Fruit fly (Drosophila melanogaster) whole organism, embryonic: ENCODE results near the gene CG34267.
A peak's percentile ranks its signal among the peaks of the same experiment; 100 is the strongest.

Source experiments
- ATbp ChIP-seq: fragments of 200-800 bp; sonication (Bioruptor generic); optimal IDR thresholded peaks from 2 replicates; lab custom pipeline; 2017; ENCODE audit warnings: missing biosample characterization, mild to moderate bottlenecking, missing genetic modification characterization, missing genetic modification reagents
- BEAF-32 ChIP-seq: fragments of 200-800 bp; sonication (Bioruptor generic); optimal IDR thresholded peaks from 3 replicates; lab custom pipeline; 2017; ENCODE audit warnings: missing biosample characterization, missing genetic modification characterization, mild to moderate bottlenecking, moderate library complexity, missing genetic modification reagents
- BtbVII ChIP-seq: fragments of 200-800 bp; sonication (Bioruptor generic); optimal IDR thresholded peaks from 3 replicates; lab custom pipeline; 2017; ENCODE audit warnings: missing biosample characterization, mild to moderate bottlenecking, missing genetic modification characterization
- Bteb2 ChIP-seq: fragments of 200-800 bp; sonication (Bioruptor generic); optimal IDR thresholded peaks from 2 replicates; lab custom pipeline; 2016; ENCODE audit warnings: missing biosample characterization, missing genetic modification characterization
- CG11085 ChIP-seq: fragments of 200-800 bp; sonication (Bioruptor generic); IDR thresholded peaks from 2 replicates; pipeline ENCODE4 v1.3.6; 2022; ENCODE audit warnings: missing biosample characterization, missing genetic modification characterization
- CG11093 ChIP-seq: fragments of 200-800 bp; sonication (Bioruptor generic); IDR thresholded peaks from 3 replicates; pipeline ENCODE4 v1.3.6; 2022; ENCODE audit warnings: missing biosample characterization, missing genetic modification characterization
- CG15269 ChIP-seq: fragments of 200-800 bp; sonication (Bioruptor generic); optimal IDR thresholded peaks from 2 replicates; lab custom pipeline; 2018; ENCODE audit warnings: missing biosample characterization, mild to moderate bottlenecking, missing genetic modification characterization, moderate library complexity
- CG1647 ChIP-seq: fragments of 200-800 bp; sonication (Bioruptor generic); optimal IDR thresholded peaks from 3 replicates; lab custom pipeline; 2016; ENCODE audit warnings: missing biosample characterization, missing genetic modification characterization
- CG16815 ChIP-seq: fragments of 200-800 bp; sonication (Bioruptor generic); optimal IDR thresholded peaks from 3 replicates; lab custom pipeline; 2017; ENCODE audit warnings: missing biosample characterization, mild to moderate bottlenecking, missing genetic modification characterization
- CG17912 ChIP-seq: fragments of 200-800 bp; sonication (Bioruptor generic); optimal IDR thresholded peaks from 2 replicates; lab custom pipeline; 2018; ENCODE audit warnings: missing biosample characterization, mild to moderate bottlenecking, missing genetic modification characterization
- CG2199 ChIP-seq: fragments of 200-800 bp; sonication (Bioruptor generic); IDR thresholded peaks from 3 replicates; pipeline ENCODE4 v1.3.6; 2022; ENCODE audit warnings: missing biosample characterization, missing genetic modification characterization
- CG3065 ChIP-seq: fragments of 200-800 bp; sonication (Bioruptor generic); optimal IDR thresholded peaks from 2 replicates; lab custom pipeline; 2016; ENCODE audit warnings: missing biosample characterization, missing genetic modification characterization
- CG31224 ChIP-seq: fragments of 200-800 bp; sonication (Bioruptor generic); IDR thresholded peaks from 2 replicates; pipeline ENCODE4 v1.3.6; 2022; ENCODE audit warnings: missing biosample characterization, missing genetic modification characterization
- CG3847 ChIP-seq: fragments of 200-800 bp; sonication (Bioruptor generic); IDR thresholded peaks from 2 replicates; pipeline ENCODE4 v1.3.6; 2022; ENCODE audit warnings: missing biosample characterization, missing genetic modification characterization
- CG4617 ChIP-seq: fragments of 200-800 bp; sonication (Bioruptor generic); optimal IDR thresholded peaks from 3 replicates; lab custom pipeline; 2016; ENCODE audit warnings: missing biosample characterization, missing genetic modification characterization, borderline replicate concordance
- CG5180 ChIP-seq: fragments of 200-800 bp; sonication (Bioruptor generic); optimal IDR thresholded peaks from 3 replicates; lab custom pipeline; 2017; ENCODE audit warnings: missing biosample characterization, missing genetic modification characterization, mild to moderate bottlenecking, moderate library complexity, missing genetic modification reagents
- CG6683 ChIP-seq: fragments of 200-800 bp; sonication (Bioruptor generic); optimal IDR thresholded peaks from 2 replicates; lab custom pipeline; 2017; ENCODE audit warnings: missing biosample characterization, mild to moderate bottlenecking, missing genetic modification characterization, missing genetic modification reagents
- CG7745 ChIP-seq: fragments of 200-800 bp; sonication (Bioruptor generic); optimal IDR thresholded peaks from 2 replicates; lab custom pipeline; 2018; ENCODE audit warnings: missing biosample characterization, mild to moderate bottlenecking, missing genetic modification characterization, moderate library complexity
- CG9609 ChIP-seq: fragments of 200-800 bp; sonication (Bioruptor generic); optimal IDR thresholded peaks from 3 replicates; lab custom pipeline; 2016; ENCODE audit warnings: missing biosample characterization, missing genetic modification characterization
- CkIIα-i1 ChIP-seq: fragments of 200-800 bp; sonication (Bioruptor generic); IDR thresholded peaks from 2 replicates; pipeline ENCODE4 v1.3.6; 2022; ENCODE audit warnings: missing biosample characterization, missing genetic modification characterization
- Dek ChIP-seq: fragments of 200-800 bp; sonication (Bioruptor generic); optimal IDR thresholded peaks from 3 replicates; lab custom pipeline; 2019; ENCODE audit warnings: missing biosample characterization, mild to moderate bottlenecking, missing genetic modification characterization, moderate library complexity
- ERR ChIP-seq: fragments of 200-800 bp; sonication (Bioruptor generic); optimal IDR thresholded peaks from 2 replicates; lab custom pipeline; 2016; ENCODE audit warnings: missing biosample characterization, missing genetic modification characterization
- Fer2 ChIP-seq: fragments of 200-800 bp; sonication (Bioruptor generic); optimal IDR thresholded peaks from 2 replicates; lab custom pipeline; 2018; ENCODE audit warnings: missing biosample characterization, mild to moderate bottlenecking, missing genetic modification characterization, moderate library complexity
- Hey ChIP-seq: fragments of 200-800 bp; sonication (Bioruptor generic); optimal IDR thresholded peaks from 3 replicates; lab custom pipeline; 2018; ENCODE audit warnings: missing biosample characterization, mild to moderate bottlenecking, missing genetic modification characterization
- Hr3 ChIP-seq: fragments of 200-800 bp; sonication (Bioruptor generic); optimal IDR thresholded peaks from 3 replicates; lab custom pipeline; 2016; ENCODE audit warnings: missing biosample characterization, missing genetic modification characterization
- MBD-R2 ChIP-seq: fragments of 200-800 bp; sonication (Bioruptor generic); IDR thresholded peaks from 2 replicates; pipeline ENCODE4 v1.3.6; 2022; ENCODE audit warnings: missing biosample characterization, missing genetic modification characterization
- Max ChIP-seq: fragments of 200-800 bp; sonication (Bioruptor generic); optimal IDR thresholded peaks from 2 replicates; lab custom pipeline; 2016; ENCODE audit warnings: missing biosample characterization, mild to moderate bottlenecking, missing genetic modification characterization
- Meics ChIP-seq: fragments of 200-800 bp; sonication (Bioruptor generic); optimal IDR thresholded peaks from 2 replicates; lab custom pipeline; 2017; ENCODE audit warnings: missing biosample characterization, mild to moderate bottlenecking, missing genetic modification characterization
- Myb ChIP-seq: fragments of 200-800 bp; sonication (Bioruptor generic); optimal IDR thresholded peaks from 2 replicates; lab custom pipeline; 2016; ENCODE audit warnings: missing biosample characterization, missing genetic modification characterization
- Nf-YA ChIP-seq: fragments of 200-800 bp; sonication (Bioruptor generic); IDR thresholded peaks from 2 replicates; pipeline ENCODE4 v1.3.6; 2022; ENCODE audit warnings: missing biosample characterization, missing genetic modification characterization
- Usf ChIP-seq: fragments of 200-800 bp; sonication (Bioruptor generic); optimal IDR thresholded peaks from 2 replicates; lab custom pipeline; 2017; ENCODE audit warnings: missing genotype, missing biosample characterization, missing genetic modification characterization
- ac ChIP-seq: fragments of 200-800 bp; sonication (Bioruptor generic); optimal IDR thresholded peaks from 3 replicates; lab custom pipeline; 2017; ENCODE audit warnings: missing biosample characterization, mild to moderate bottlenecking, missing genetic modification characterization
- caup ChIP-seq: fragments of 200-800 bp; sonication (Bioruptor generic); optimal IDR thresholded peaks from 3 replicates; lab custom pipeline; 2017; ENCODE audit warnings: missing biosample characterization, mild to moderate bottlenecking, missing genetic modification characterization, moderate library complexity; ENCODE audit not compliant: severe bottlenecking
- dmrt11E ChIP-seq: fragments of 200-800 bp; sonication (Bioruptor generic); optimal IDR thresholded peaks from 3 replicates; lab custom pipeline; 2018; ENCODE audit warnings: missing biosample characterization, mild to moderate bottlenecking, missing genetic modification characterization, moderate library complexity
- fd3F ChIP-seq: fragments of 200-800 bp; sonication (Bioruptor generic); optimal IDR thresholded peaks from 2 replicates; lab custom pipeline; 2018; ENCODE audit warnings: missing biosample characterization, mild to moderate bottlenecking, missing genetic modification characterization, moderate library complexity
- fru ChIP-seq: fragments of >200 bp; optimal IDR thresholded peaks from 2 replicates; lab custom pipeline; 2017
- gsb-n ChIP-seq: fragments of 200-800 bp; sonication (Bioruptor generic); optimal IDR thresholded peaks from 3 replicates; lab custom pipeline; 2018; ENCODE audit warnings: missing biosample characterization, mild to moderate bottlenecking, missing genetic modification characterization
- h ChIP-seq: fragments of >200 bp; optimal IDR thresholded peaks from 2 replicates; lab custom pipeline; 2017
- lilli ChIP-seq: fragments of 200-800 bp; sonication (Bioruptor generic); optimal IDR thresholded peaks from 3 replicates; lab custom pipeline; 2016; ENCODE audit warnings: missing biosample characterization, missing genetic modification characterization
- mam ChIP-seq: fragments of 200-800 bp; sonication (Bioruptor generic); optimal IDR thresholded peaks from 3 replicates; lab custom pipeline; 2016; ENCODE audit warnings: missing biosample characterization, missing genetic modification characterization
- mirr ChIP-seq: fragments of 200-800 bp; sonication (Bioruptor generic); optimal IDR thresholded peaks from 3 replicates; lab custom pipeline; 2018; ENCODE audit warnings: missing biosample characterization, mild to moderate bottlenecking, missing genetic modification characterization
- nau ChIP-seq: fragments of 200-800 bp; sonication (Bioruptor generic); optimal IDR thresholded peaks from 3 replicates; lab custom pipeline; 2017; ENCODE audit warnings: missing biosample characterization, mild to moderate bottlenecking, missing genetic modification characterization, missing genetic modification reagents
- row ChIP-seq: fragments of 200-800 bp; sonication (Bioruptor generic); IDR thresholded peaks from 3 replicates; pipeline ENCODE4 v1.3.6; 2022; ENCODE audit warnings: missing biosample characterization, missing genetic modification characterization
- sens ChIP-seq: fragments of 200-800 bp; sonication (Bioruptor generic); peaks from one replicate; lab custom pipeline; 2016; ENCODE audit warnings: missing biosample characterization, missing genetic modification characterization
- sisA ChIP-seq: fragments of 200-800 bp; sonication (Bioruptor generic); IDR thresholded peaks from 2 replicates; pipeline ENCODE4 v1.3.6; 2022; ENCODE audit warnings: missing biosample characterization, missing genetic modification characterization
- slp2 ChIP-seq: fragments of 200-800 bp; sonication (Bioruptor generic); optimal IDR thresholded peaks from 2 replicates; lab custom pipeline; 2016; ENCODE audit warnings: missing biosample characterization, missing genetic modification characterization
- toy ChIP-seq: fragments of 200-800 bp; sonication (Bioruptor generic); IDR thresholded peaks from 2 replicates; pipeline ENCODE4 v1.3.6; 2022; ENCODE audit warnings: missing biosample characterization, missing genetic modification characterization
- tx ChIP-seq: fragments of 200-800 bp; sonication (Bioruptor generic); optimal IDR thresholded peaks from 2 replicates; lab custom pipeline; 2016; ENCODE audit warnings: missing biosample characterization, missing genetic modification characterization
- vnd ChIP-seq: fragments of 200-800 bp; sonication (Bioruptor generic); IDR thresholded peaks from 3 replicates; pipeline ENCODE4 v1.3.6; 2022; ENCODE audit warnings: missing biosample characterization, missing genetic modification characterization; ENCODE audit not compliant: partially characterized antibody
- wdn ChIP-seq: fragments of 200-800 bp; sonication (Bioruptor generic); IDR thresholded peaks from 2 replicates; pipeline ENCODE4 v1.3.6; 2022; ENCODE audit warnings: missing biosample characterization, missing genetic modification characterization
- wek ChIP-seq: fragments of 200-800 bp; sonication (Bioruptor generic); optimal IDR thresholded peaks from 3 replicates; lab custom pipeline; 2018; ENCODE audit warnings: missing biosample characterization, mild to moderate bottlenecking, missing genetic modification characterization, moderate library complexity

CG34267 gene

DNA sequence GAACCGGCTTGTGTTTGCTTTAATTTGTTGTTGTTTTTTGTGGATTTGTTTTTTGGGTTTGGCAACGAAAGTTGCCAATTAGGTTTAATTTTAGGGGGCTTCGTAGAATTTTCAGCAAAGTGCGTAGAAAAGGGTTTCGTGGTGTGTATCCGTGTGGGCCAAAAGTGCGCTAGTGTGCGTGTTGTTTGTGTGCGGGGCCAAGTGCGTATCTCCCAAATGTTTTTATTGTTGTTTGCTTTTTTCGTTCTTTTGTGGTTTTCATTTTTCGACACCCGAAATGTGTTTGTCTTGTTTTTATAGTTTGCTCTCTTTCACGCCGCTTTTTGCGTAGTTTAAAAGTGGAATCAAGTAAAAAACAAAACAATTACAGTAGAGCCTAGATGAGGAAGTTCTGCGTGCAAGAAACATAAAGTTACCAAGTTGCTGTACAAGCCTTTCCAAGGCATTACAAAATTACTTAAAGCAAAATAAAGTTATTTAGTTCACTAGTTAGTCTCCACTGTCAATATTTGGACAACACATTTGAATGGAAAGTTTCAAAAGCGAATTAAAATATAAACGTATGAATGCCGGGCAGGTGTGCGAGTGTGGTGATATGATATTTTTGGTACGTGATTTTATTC lies 46.7 kb upstream of the CG34267 start (continued):
- TF ChIP-seq sens (GFP tag; lab: Kevin White, UChicago) = peak; percentile 87
- TF ChIP-seq CG7745 (tag; lab: Kevin White, UChicago) = no peak
- peak; percentile 77 for TF ChIP-seq tx (GFP tag; lab: Kevin White, UChicago)
- TF ChIP-seq nau (GFP tag; lab: Kevin White, UChicago) = peak; percentile 30
- peak; percentile 71 for TF ChIP-seq CG16815 (GFP tag; lab: Kevin White, UChicago)
- TF ChIP-seq dmrt11E (tag; lab: Kevin White, UChicago) = no peak
- peak; percentile 95 for TF ChIP-seq lilli (GFP tag; lab: Kevin White, UChicago)
- peak; percentile 60 for TF ChIP-seq Fer2
- TF ChIP-seq slp2 (GFP tag; lab: Kevin White, UChicago) = peak; percentile 52
- peak; percentile 72 for TF ChIP-seq Hey (tag; lab: Kevin White, UChicago)
- no peak for TF ChIP-seq CG4617 (GFP tag; lab: Kevin White, UChicago)
- peak; percentile 90 for TF ChIP-seq CG11085 (GFP tag; lab: Robert Waterston, UW)
- no peak for TF ChIP-seq ac (GFP tag; lab: Kevin White, UChicago)
- peak; percentile 70 for TF ChIP-seq CG1647 (GFP tag; lab: Kevin White, UChicago)
- peak; percentile 89 for TF ChIP-seq CG31224
- TF ChIP-seq BEAF-32 = no peak
- TF ChIP-seq CG17912 (GFP tag; lab: Kevin White, UChicago) = no peak
- TF ChIP-seq CG6683 (GFP tag; lab: Kevin White, UChicago) = peak; percentile 58
- no peak for TF ChIP-seq CG5180 (GFP tag; lab: Kevin White, UChicago)
- peak; percentile 87 for TF ChIP-seq ERR
- TF ChIP-seq caup = peak; percentile 87
- no peak for TF ChIP-seq Nf-YA (GFP tag; lab: Robert Waterston, UW)
- TF ChIP-seq sisA (GFP tag; lab: Robert Waterston, UW) = peak; percentile 77
- TF ChIP-seq vnd (GFP tag; lab: Robert Waterston, UW) = no peak
- peak; percentile 63 for TF ChIP-seq Max (GFP tag; lab: Kevin White, UChicago)
- TF ChIP-seq Myb = peak; percentile 71
- TF ChIP-seq h (lab: Kevin White, UChicago) = no peak
- no peak for TF ChIP-seq mirr (GFP tag; lab: Kevin White, UChicago)
- TF ChIP-seq CG3065 (GFP tag; lab: Kevin White, UChicago) = no peak
- TF ChIP-seq CG15269 (tag; lab: Kevin White, UChicago) = peak; percentile 80
- peak; percentile 65 for TF ChIP-seq Usf (GFP tag; lab: Kevin White, UChicago)
- TF ChIP-seq mam (GFP tag; lab: Kevin White, UChicago) = peak; percentile 95
- TF ChIP-seq Hr3 (GFP tag; lab: Kevin White, UChicago) = peak; percentile 15
- no peak for TF ChIP-seq wek (GFP tag; lab: Kevin White, UChicago)
- peak; percentile 92 for TF ChIP-seq Dek (tag; lab: Kevin White, UChicago)
- TF ChIP-seq fru (lab: Kevin White, UChicago) = no peak
- peak; percentile 19 for TF ChIP-seq ATbp (GFP tag; lab: Kevin White, UChicago)
- peak; percentile 89 for TF ChIP-seq wdn (GFP tag; lab: Robert Waterston, UW)
- TF ChIP-seq CG11093 (GFP tag; lab: Robert Waterston, UW) = peak; percentile 66; the same call in 2 of the 3 replicates
- no peak for TF ChIP-seq CG2199 (GFP tag; lab: Robert Waterston, UW)
- TF ChIP-seq gsb-n (tag; lab: Kevin White, UChicago) = no peak
- TF ChIP-seq row (GFP tag; lab: Robert Waterston, UW) = peak; percentile 87
- TF ChIP-seq toy (GFP tag; lab: Robert Waterston, UW) = peak; percentile 67
- peak; percentile 78 for TF ChIP-seq CG9609 (GFP tag; lab: Kevin White, UChicago)
- no peak for TF ChIP-seq CkIIα-i1
- peak; percentile 84 for TF ChIP-seq MBD-R2 (GFP tag; lab: Robert Waterston, UW)
- peak; percentile 89 for TF ChIP-seq CG3847 (GFP tag; lab: Robert Waterston, UW)
- TF ChIP-seq fd3F (GFP tag; lab: Kevin White, UChicago) = peak; percentile 85
- peak; percentile 93 for TF ChIP-seq Meics
- peak; percentile 87 for TF ChIP-seq Bteb2 (GFP tag; lab: Kevin White, UChicago)
- peak; percentile 87 for TF ChIP-seq BtbVII (GFP tag; lab: Kevin White, UChicago)
